Fruit fly (Drosophila melanogaster) whole organism, embryonic: Measurements from ENCODE around the gene CG3632.

Experiments used
- Asciz ChIP-seq: fragments of 200-800 bp; sonication (Bioruptor generic); optimal IDR thresholded peaks from 2 replicates; lab custom pipeline; 2017; ENCODE audit warnings: missing biosample characterization, mild to moderate bottlenecking, missing genetic modification characterization, missing genetic modification reagents
- Atf3 ChIP-seq: fragments of 200-800 bp; sonication (Bioruptor generic); optimal IDR thresholded peaks from 3 replicates; lab custom pipeline; 2016; ENCODE audit warnings: missing biosample characterization, missing genetic modification characterization
- Atf6 ChIP-seq: fragments of 200-800 bp; sonication (Bioruptor generic); IDR thresholded peaks from 2 replicates; pipeline ENCODE4 v1.3.6; 2022; ENCODE audit warnings: missing biosample characterization, missing genetic modification characterization
- BEAF-32 ChIP-seq: fragments of 200-800 bp; sonication (Bioruptor generic); optimal IDR thresholded peaks from 3 replicates; lab custom pipeline; 2017; ENCODE audit warnings: missing biosample characterization, missing genetic modification characterization, mild to moderate bottlenecking, moderate library complexity, missing genetic modification reagents
- CG10366 ChIP-seq: fragments of 200-800 bp; sonication (Bioruptor generic); IDR thresholded peaks from 2 replicates; pipeline ENCODE4 v1.3.6; 2022; ENCODE audit warnings: missing biosample characterization, missing genetic modification characterization
- CG12219 ChIP-seq: fragments of 200-800 bp; sonication (Bioruptor generic); optimal IDR thresholded peaks from 3 replicates; lab custom pipeline; 2018; ENCODE audit warnings: missing biosample characterization, mild to moderate bottlenecking, missing genetic modification characterization
- CG12659 ChIP-seq: fragments of 200-800 bp; sonication (Bioruptor generic); optimal IDR thresholded peaks from 3 replicates; lab custom pipeline; 2017; ENCODE audit warnings: mild to moderate bottlenecking, missing biosample characterization, missing genetic modification reagents, missing genetic modification characterization
- CG13123 ChIP-seq: fragments of 200-800 bp; sonication (Bioruptor generic); optimal IDR thresholded peaks from 2 replicates; lab custom pipeline; 2016; ENCODE audit warnings: missing biosample characterization, missing genetic modification characterization
- CG13624 ChIP-seq: fragments of 200-800 bp; sonication (Bioruptor generic); optimal IDR thresholded peaks from 2 replicates; lab custom pipeline; 2016; ENCODE audit warnings: missing biosample characterization, missing genetic modification characterization
- CG1529 ChIP-seq: fragments of 200-800 bp; sonication (Bioruptor generic); optimal IDR thresholded peaks from 3 replicates; lab custom pipeline; 2018; ENCODE audit warnings: missing biosample characterization, missing genetic modification characterization
- CG17328 ChIP-seq: fragments of 200-800 bp; sonication (Bioruptor generic); IDR thresholded peaks from 2 replicates; pipeline ENCODE4 v1.3.6; 2022; ENCODE audit warnings: missing biosample characterization, missing genetic modification characterization
- CG31224 ChIP-seq: fragments of 200-800 bp; sonication (Bioruptor generic); IDR thresholded peaks from 2 replicates; pipeline ENCODE4 v1.3.6; 2022; ENCODE audit warnings: missing biosample characterization, missing genetic modification characterization
- CG33557 ChIP-seq: fragments of 200-800 bp; sonication (Bioruptor generic); optimal IDR thresholded peaks from 2 replicates; lab custom pipeline; 2019; ENCODE audit warnings: missing biosample characterization, mild to moderate bottlenecking, missing genetic modification characterization, moderate library complexity
- CG3407 ChIP-seq: fragments of 200-800 bp; sonication (Bioruptor generic); optimal IDR thresholded peaks from 2 replicates; lab custom pipeline; 2018; ENCODE audit warnings: missing biosample characterization, mild to moderate bottlenecking, missing genetic modification characterization
- CG4282 ChIP-seq: fragments of 200-800 bp; sonication (Bioruptor generic); optimal IDR thresholded peaks from 2 replicates; lab custom pipeline; 2016; ENCODE audit warnings: missing biosample characterization, missing genetic modification characterization
- CG7987 ChIP-seq: fragments of 200-800 bp; sonication (Bioruptor generic); optimal IDR thresholded peaks from 2 replicates; lab custom pipeline; 2018; ENCODE audit warnings: missing biosample characterization, mild to moderate bottlenecking, missing genetic modification characterization, moderate library complexity
- CG9609 ChIP-seq: fragments of 200-800 bp; sonication (Bioruptor generic); optimal IDR thresholded peaks from 3 replicates; lab custom pipeline; 2016; ENCODE audit warnings: missing biosample characterization, missing genetic modification characterization
- CG9932 ChIP-seq: fragments of 200-800 bp; sonication (Bioruptor generic); IDR thresholded peaks from 2 replicates; pipeline ENCODE4 v1.3.6; 2022; ENCODE audit warnings: missing biosample characterization, missing genetic modification characterization
- D ChIP-seq, 2 experiments: fragments of 200-800 bp in 1 of 2; fragments of >200 bp in 1 of 2; sonication (Bioruptor generic) in 1 of 2; optimal IDR thresholded peaks; 2 replicates in 1 of 2; 3 replicates in 1 of 2; lab custom pipeline; 2017; ENCODE audit warnings: mild to moderate bottlenecking in 1 of 2, missing biosample characterization in 1 of 2, missing genetic modification characterization in 1 of 2, missing genetic modification reagents in 1 of 2
- Dip3 ChIP-seq: fragments of 200-800 bp; sonication (Bioruptor generic); optimal IDR thresholded peaks from 3 replicates; lab custom pipeline; 2016; ENCODE audit warnings: missing biosample characterization, missing genetic modification characterization
- Fer2 ChIP-seq: fragments of 200-800 bp; sonication (Bioruptor generic); optimal IDR thresholded peaks from 2 replicates; lab custom pipeline; 2018; ENCODE audit warnings: missing biosample characterization, mild to moderate bottlenecking, missing genetic modification characterization, moderate library complexity
- HLHmδ ChIP-seq: fragments of 200-800 bp; sonication (Bioruptor generic); optimal IDR thresholded peaks from 2 replicates; lab custom pipeline; 2018; ENCODE audit warnings: missing biosample characterization, mild to moderate bottlenecking, missing genetic modification characterization, moderate library complexity
- Nf-YC ChIP-seq: fragments of 200-800 bp; optimal IDR thresholded peaks from 3 replicates; lab custom pipeline; 2019; ENCODE audit warnings: missing biosample characterization, mild to moderate bottlenecking, missing genetic modification characterization, moderate library complexity
- Ssrp ChIP-seq: fragments of 200-800 bp; sonication (Bioruptor generic); optimal IDR thresholded peaks from 2 replicates; lab custom pipeline; 2018; ENCODE audit warnings: missing biosample characterization, mild to moderate bottlenecking, missing genetic modification characterization, moderate library complexity
- ato ChIP-seq: fragments of 200-800 bp; sonication (Bioruptor generic); IDR thresholded peaks from 2 replicates; pipeline ENCODE4 v1.3.6; 2022; ENCODE audit warnings: missing biosample characterization, missing genetic modification characterization; ENCODE audit not compliant: partially characterized antibody
- bab2 ChIP-seq: fragments of 200-800 bp; sonication (Bioruptor generic); optimal IDR thresholded peaks from 2 replicates; lab custom pipeline; 2016; ENCODE audit warnings: missing biosample characterization, missing genetic modification characterization
- btn ChIP-seq: fragments of 200-800 bp; sonication (Bioruptor generic); optimal IDR thresholded peaks from 2 replicates; lab custom pipeline; 2016; ENCODE audit warnings: missing biosample characterization, missing genetic modification characterization
- chif ChIP-seq, 2 experiments: fragments of 200-800 bp; sonication (Bioruptor generic); optimal IDR thresholded peaks; 3 replicates each; lab custom pipeline; 2016; ENCODE audit warnings: missing biosample characterization in 2 of 2, missing genetic modification characterization in 2 of 2
- crc ChIP-seq: fragments of 200-800 bp; sonication (Bioruptor generic); optimal IDR thresholded peaks from 2 replicates; lab custom pipeline; 2016; ENCODE audit warnings: missing biosample characterization, missing genetic modification characterization
- dimm ChIP-seq: fragments of 200-800 bp; sonication (Bioruptor generic); IDR thresholded peaks from 2 replicates; pipeline ENCODE4 v1.3.6; 2022; ENCODE audit warnings: missing biosample characterization, missing genetic modification characterization
- dysf ChIP-seq: fragments of 200-800 bp; sonication (Bioruptor generic); IDR thresholded peaks from 3 replicates; pipeline ENCODE4 v1.3.6; 2022; ENCODE audit warnings: missing biosample characterization, missing genetic modification characterization
- ems ChIP-seq: fragments of 200-800 bp; sonication (Bioruptor generic); optimal IDR thresholded peaks from 3 replicates; lab custom pipeline; 2016; ENCODE audit warnings: missing biosample characterization, missing genetic modification characterization
- esg ChIP-seq: fragments of 200-800 bp; sonication (Bioruptor generic); conservative IDR thresholded peaks from 2 replicates; pipeline ENCODE4 v1.3.6; 2022; ENCODE audit warnings: missing biosample characterization, missing genetic modification characterization
- exex ChIP-seq: fragments of 200-800 bp; sonication (Bioruptor generic); optimal IDR thresholded peaks from 4 replicates; lab custom pipeline; 2018; ENCODE audit warnings: missing biosample characterization, mild to moderate bottlenecking, missing genetic modification characterization, moderate library complexity
- fd96Cb ChIP-seq: fragments of 200-800 bp; sonication (Bioruptor generic); optimal IDR thresholded peaks from 2 replicates; lab custom pipeline; 2018; ENCODE audit warnings: missing biosample characterization, mild to moderate bottlenecking, missing genetic modification characterization, moderate library complexity
- gcm ChIP-seq: fragments of 200-800 bp; sonication (Bioruptor generic); optimal IDR thresholded peaks from 2 replicates; lab custom pipeline; 2019; ENCODE audit warnings: missing biosample characterization, mild to moderate bottlenecking, missing genetic modification characterization, moderate library complexity
- jigr1 ChIP-seq: fragments of 200-800 bp; sonication (Bioruptor generic); IDR thresholded peaks from 3 replicates; pipeline ENCODE4 v1.3.6; 2022; ENCODE audit warnings: missing biosample characterization, missing genetic modification characterization
- jumu ChIP-seq: fragments of 200-800 bp; sonication (Bioruptor generic); optimal IDR thresholded peaks from 3 replicates; lab custom pipeline; 2016; ENCODE audit warnings: missing biosample characterization, missing genetic modification characterization
- lab ChIP-seq: fragments of 200-800 bp; sonication (Bioruptor generic); optimal IDR thresholded peaks from 3 replicates; lab custom pipeline; 2017; ENCODE audit warnings: missing biosample characterization, missing genetic modification characterization, mild to moderate bottlenecking, moderate library complexity, missing genetic modification reagents
- lola ChIP-seq, 3 experiments: fragments of >200 bp in 2 of 3; fragments of 200-800 bp in 1 of 3; sonication (Bioruptor generic) in 1 of 3; optimal IDR thresholded peaks; 2 replicates each; lab custom pipeline; 2017 to 2019; ENCODE audit warnings: missing biosample characterization in 3 of 3, missing genetic modification characterization in 3 of 3, mild to moderate bottlenecking in 1 of 3, moderate library complexity in 1 of 3
- nau ChIP-seq: fragments of 200-800 bp; sonication (Bioruptor generic); optimal IDR thresholded peaks from 3 replicates; lab custom pipeline; 2017; ENCODE audit warnings: missing biosample characterization, mild to moderate bottlenecking, missing genetic modification characterization, missing genetic modification reagents
- nerfin-1 ChIP-seq: fragments of 200-800 bp; sonication (Bioruptor generic); optimal IDR thresholded peaks from 3 replicates; lab custom pipeline; 2019; ENCODE audit warnings: missing biosample characterization, mild to moderate bottlenecking, missing genetic modification characterization, moderate library complexity
- odd ChIP-seq: fragments of 200-800 bp; sonication (Bioruptor generic); optimal IDR thresholded peaks from 2 replicates; lab custom pipeline; 2017; ENCODE audit warnings: missing biosample characterization, mild to moderate bottlenecking, missing genetic modification characterization
- sens-2 ChIP-seq: fragments of 200-800 bp; sonication (Bioruptor generic); IDR thresholded peaks from 2 replicates; pipeline ENCODE4 v1.3.6; 2022; ENCODE audit warnings: missing biosample characterization, missing genetic modification characterization
- tio ChIP-seq: fragments of 200-800 bp; sonication (Bioruptor generic); optimal IDR thresholded peaks from 2 replicates; lab custom pipeline; 2017; ENCODE audit warnings: missing biosample characterization, missing genetic modification characterization, inconsistent platforms
- toy ChIP-seq: fragments of 200-800 bp; sonication (Bioruptor generic); IDR thresholded peaks from 2 replicates; pipeline ENCODE4 v1.3.6; 2022; ENCODE audit warnings: missing biosample characterization, missing genetic modification characterization
- tx ChIP-seq: fragments of 200-800 bp; sonication (Bioruptor generic); optimal IDR thresholded peaks from 2 replicates; lab custom pipeline; 2016; ENCODE audit warnings: missing biosample characterization, missing genetic modification characterization
- unc-4 ChIP-seq: fragments of 200-800 bp; sonication (Bioruptor generic); IDR thresholded peaks from 2 replicates; pipeline ENCODE4 v1.3.6; 2022; ENCODE audit warnings: missing biosample characterization, missing genetic modification characterization; ENCODE audit not compliant: partially characterized antibody
- wdn ChIP-seq: fragments of 200-800 bp; sonication (Bioruptor generic); IDR thresholded peaks from 2 replicates; pipeline ENCODE4 v1.3.6; 2022; ENCODE audit warnings: missing biosample characterization, missing genetic modification characterization
- zen ChIP-seq: fragments of 200-800 bp; sonication (Bioruptor generic); optimal IDR thresholded peaks from 3 replicates; lab custom pipeline; 2018; ENCODE audit warnings: missing biosample characterization, mild to moderate bottlenecking, missing genetic modification characterization, moderate library complexity

CG3632 gene

DNA sequence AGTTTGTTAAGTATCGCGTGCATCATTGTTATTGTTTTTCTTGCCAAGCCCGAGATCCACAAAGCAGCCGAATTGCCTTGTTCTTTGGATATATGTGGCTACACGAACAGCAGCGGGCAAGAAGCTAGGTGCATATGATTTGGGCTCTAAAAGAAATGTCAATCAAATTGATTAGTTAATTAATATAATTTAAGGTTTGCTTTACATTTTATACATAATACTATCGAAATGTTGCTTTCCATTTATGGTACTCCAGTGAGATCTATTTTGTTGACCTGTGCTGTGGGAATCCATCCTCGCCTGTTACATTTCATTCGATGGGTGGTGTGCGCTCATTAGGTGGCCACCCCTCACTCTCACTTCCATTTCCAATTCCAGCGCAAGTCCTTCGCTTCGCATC, 33.1 kb upstream of the CG3632 start (continued):
- TF ChIP-seq ems (GFP tag; lab: Kevin White, UChicago) (peak; percentile 28), tx (no peak), nerfin-1 (tag; lab: Kevin White, UChicago) (peak; percentile 75), fd96Cb (tag; lab: Kevin White, UChicago) (peak; percentile 78), esg (peak; percentile 77), lab (GFP tag; lab: Kevin White, UChicago) (peak; percentile 89), CG4282 (GFP tag; lab: Kevin White, UChicago) (no peak), CG17328 (GFP tag; lab: Robert Waterston, UW) (peak; percentile 92), CG9609 (GFP tag; lab: Kevin White, UChicago) (peak; percentile 12), Nf-YC (peak; percentile 51), unc-4 (GFP tag; lab: Robert Waterston, UW) (no peak), CG13624 (GFP tag; lab: Kevin White, UChicago) (peak; percentile 27), lola (GFP tag; optimal IDR thresholded peaks at IDR 0.05; lab: Kevin White, UChicago) (peak in 1 of 3 experiments; percentile 79), exex (tag; lab: Kevin White, UChicago) (peak; percentile 25), dysf (GFP tag; lab: Robert Waterston, UW) (peak; percentile 83), toy (GFP tag; lab: Robert Waterston, UW) (no peak), CG7987 (GFP tag; lab: Kevin White, UChicago) (peak; percentile 18), Dip3 (GFP tag; lab: Kevin White, UChicago) (peak; percentile 28), gcm (GFP tag; lab: Kevin White, UChicago) (peak; percentile 63), chif (GFP tag; optimal IDR thresholded peaks at IDR 0.05; lab: Kevin White, UChicago) (peak; percentile 40 to 69), sens-2 (GFP tag; lab: Robert Waterston, UW) (peak; percentile 68), btn (peak; percentile 28), CG9932 (GFP tag; lab: Robert Waterston, UW) (peak; percentile 65), CG10366 (GFP tag; lab: Robert Waterston, UW) (peak; percentile 76), odd (peak; percentile 62), CG13123 (GFP tag; lab: Kevin White, UChicago) (peak; percentile 47), dimm (GFP tag; lab: Robert Waterston, UW) (no peak), D (optimal IDR thresholded peaks at IDR 0.05; lab: Kevin White, UChicago) (no peak), D (GFP tag; optimal IDR thresholded peaks at IDR 0.05; lab: Kevin White, UChicago) (peak; percentile 73), jigr1 (GFP tag; lab: Robert Waterston, UW) (0 out of 3 replicates have a peak, but pooled peaks have one; percentile 47), Fer2 (peak; percentile 48), CG3407 (GFP tag; lab: Kevin White, UChicago) (peak; percentile 42), CG12659 (GFP tag; lab: Kevin White, UChicago) (peak; percentile 65), Atf3 (GFP tag; lab: Kevin White, UChicago) (peak; percentile 48), ato (GFP tag; lab: Robert Waterston, UW) (no peak), wdn (GFP tag; lab: Robert Waterston, UW) (peak; percentile 67), HLHmδ (GFP tag; lab: Kevin White, UChicago) (no peak), bab2 (GFP tag; lab: Kevin White, UChicago) (peak; percentile 46), CG31224 (GFP tag; lab: Robert Waterston, UW) (no peak), nau (GFP tag; lab: Kevin White, UChicago) (peak; percentile 55), Atf6 (peak; percentile 85), CG1529 (GFP tag; lab: Kevin White, UChicago) (peak; percentile 52), Asciz (GFP tag; lab: Kevin White, UChicago) (peak; percentile 67), CG33557 (GFP tag; lab: Kevin White, UChicago) (peak; percentile 60), Ssrp (tag; lab: Kevin White, UChicago) (peak; percentile 70), CG12219 (GFP tag; lab: Kevin White, UChicago) (peak; percentile 78), tio (GFP tag; lab: Kevin White, UChicago) (no peak), jumu (GFP tag; lab: Kevin White, UChicago) (peak; percentile 41), zen (tag; lab: Kevin White, UChicago) (peak; percentile 81), crc (GFP tag; lab: Kevin White, UChicago) (no peak), BEAF-32 (GFP tag; lab: Kevin White, UChicago) (no peak)
